Worm (Caenorhabditis elegans) whole organism, late embryonic: Measurements from ENCODE around the gene vps-33.2.

Experiments used
- ceh-19 ChIP-seq: fragments of 200-800 bp; sonication (Bioruptor generic); optimal IDR thresholded peaks from 2 replicates; lab custom pipeline; 2018; ENCODE audit warnings: mild to moderate bottlenecking, missing genetic modification characterization, missing compliant biosample characterization
- ceh-24 ChIP-seq: sonication (generic microtip); optimal IDR thresholded peaks from 2 replicates; lab custom pipeline; 2016; ENCODE audit warnings: mild to moderate bottlenecking, missing genetic modification characterization, missing compliant biosample characterization
- elt-2 ChIP-seq: sonication (generic microtip); optimal IDR thresholded peaks from 2 replicates; lab custom pipeline; 2016; ENCODE audit warnings: missing genetic modification reagents, missing genetic modification characterization, missing compliant biosample characterization
- fkh-6 ChIP-seq: sonication (generic microtip); optimal IDR thresholded peaks from 2 replicates; lab custom pipeline; 2016; ENCODE audit warnings: missing genetic modification characterization, missing compliant biosample characterization
- gmeb-2 ChIP-seq: sonication (generic microtip); optimal IDR thresholded peaks from 2 replicates; lab custom pipeline; 2016; ENCODE audit warnings: missing genetic modification characterization, inconsistent platforms, missing compliant biosample characterization
- hlh-6 ChIP-seq: sonication (generic microtip); optimal IDR thresholded peaks from 2 replicates; lab custom pipeline; 2016; ENCODE audit warnings: missing genotype, missing genetic modification characterization, missing compliant biosample characterization
- pha-4 ChIP-seq: fragments of 150-350 bp; optimal IDR thresholded peaks from 2 replicates; lab custom pipeline; 2018; ENCODE audit warnings: missing biosample characterization, missing genetic modification reagents, missing genetic modification characterization
- ttx-3 ChIP-seq: sonication (generic microtip); optimal IDR thresholded peaks from 2 replicates; lab custom pipeline; 2016; ENCODE audit warnings: missing genetic modification reagents, missing genetic modification characterization, missing compliant biosample characterization
- unc-55 ChIP-seq: sonication (generic microtip); optimal IDR thresholded peaks from 2 replicates; lab custom pipeline; 2017; ENCODE audit warnings: missing biosample characterization, missing genetic modification reagents, missing genetic modification characterization

DNA sequence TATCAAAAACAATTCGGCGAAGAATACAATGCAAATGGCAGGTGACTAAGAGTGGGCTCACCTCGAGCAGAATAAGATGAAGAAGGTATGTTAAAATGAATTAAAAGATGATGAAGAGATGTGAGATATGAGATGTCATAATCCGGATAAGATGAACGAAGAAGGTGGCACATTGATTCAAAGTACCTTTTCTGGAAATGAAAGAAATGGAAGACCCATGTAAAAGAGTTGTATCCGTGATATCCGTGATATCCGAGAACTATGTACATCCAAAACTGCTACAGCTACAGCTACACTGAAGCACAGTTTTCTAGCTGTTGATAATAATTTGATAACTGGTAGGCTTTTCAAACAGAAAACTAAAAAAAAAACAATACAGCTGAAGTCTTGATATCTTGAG, 48.0 kb downstream of the vps-33.2 start, which contains the start of gene oig-8:
- TF ChIP-seq ceh-24 = no peak
- no peak for TF ChIP-seq ttx-3
- TF ChIP-seq pha-4 (tag; lab: Kevin White, UChicago) = no peak
- no peak for TF ChIP-seq ceh-19 (GFP tag; lab: Kevin White, UChicago)
- TF ChIP-seq hlh-6 = no peak
- no peak for TF ChIP-seq gmeb-2 (tag; lab: Kevin White, UChicago)
- no peak for TF ChIP-seq unc-55 (GFP tag; lab: Kevin White, UChicago)
- no peak for TF ChIP-seq elt-2 (tag; lab: Kevin White, UChicago)
- no peak for TF ChIP-seq fkh-6 (tag; lab: Kevin White, UChicago)
